Fruit fly (Drosophila melanogaster) Kc167 (cell line): ENCODE measurements around the gene Nthl1.

Experiments used
- Sin3A ChIP-seq: fragments of >200 bp; optimal IDR thresholded peaks from 2 replicates; lab custom pipeline; 2018; ENCODE audit warnings: missing external identifiers
- h ChIP-seq: fragments of >200 bp; optimal IDR thresholded peaks from 3 replicates; lab custom pipeline; 2018; ENCODE audit warnings: missing external identifiers
- insv ChIP-seq: fragments of >200 bp; optimal IDR thresholded peaks from 3 replicates; lab custom pipeline; 2018; ENCODE audit warnings: missing external identifiers
- psq ChIP-seq: fragments of >200 bp; optimal IDR thresholded peaks from 2 replicates; lab custom pipeline; 2017; ENCODE audit warnings: missing external identifiers
- ttk ChIP-seq: sonication (Bioruptor generic); optimal IDR thresholded peaks from 2 replicates; lab custom pipeline; 2017; ENCODE audit warnings: missing external identifiers

- TF ChIP-seq insv (lab: Kevin White, UChicago) (no peak), h (lab: Kevin White, UChicago) (no peak), psq (lab: Kevin White, UChicago) (no peak), Sin3A (lab: Kevin White, UChicago) (no peak), ttk (lab: Kevin White, UChicago) (no peak)
Observed at dm6 chr2L:20939632-20940031, 12.0 kb upstream of the Nthl1 start.
